Fruit fly (Drosophila melanogaster): ENCODE results near the gene B-H2.

Gene B-H2

DNA sequence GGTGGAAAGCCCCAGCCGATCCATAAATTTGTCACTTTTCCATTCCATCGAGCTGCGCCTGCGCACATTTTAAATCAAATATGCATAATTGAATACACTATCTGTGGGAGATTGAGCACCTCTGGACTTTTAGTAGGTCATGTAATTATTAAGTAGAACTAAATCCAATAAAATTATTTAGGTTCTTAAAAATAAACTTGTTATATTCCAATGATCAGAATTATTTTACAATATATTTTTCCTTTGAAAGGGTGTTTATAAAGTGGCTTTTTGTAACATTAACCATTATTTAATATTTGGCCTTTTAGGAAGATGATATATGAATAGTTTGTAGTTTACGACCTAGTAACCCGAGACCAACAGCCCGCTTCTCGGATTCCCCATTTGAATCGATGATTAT lies 19.7 kb downstream of the B-H2 start (continued):
- peak; percentile 18 for TF ChIP-seq dmrt11E (tag; optimal IDR thresholded peaks at IDR 0.05)
- no peak for TF ChIP-seq CG1647 (GFP tag; optimal IDR thresholded peaks at IDR 0.05)
- TF ChIP-seq Deaf1 (tag; optimal IDR thresholded peaks at IDR 0.05): no peak
- no peak for TF ChIP-seq CG3838 (GFP tag; optimal IDR thresholded peaks at IDR 0.05)
- no peak for TF ChIP-seq CG18764 (GFP tag; optimal IDR thresholded peaks at IDR 0.05)
- no peak for TF ChIP-seq PHDP (tag; optimal IDR thresholded peaks at IDR 0.05)
- TF ChIP-seq CG17361 (GFP tag; IDR thresholded peaks at IDR 0.05): peak; percentile 31; the same call in 1 of the 3 replicates
- peak; percentile 16 for TF ChIP-seq CG7839 (tag; optimal IDR thresholded peaks at IDR 0.05)
- TF ChIP-seq z (GFP tag; IDR thresholded peaks at IDR 0.05): no peak
- TF ChIP-seq sens (GFP tag): peak; percentile 70
- TF ChIP-seq CoRest (tag; optimal IDR thresholded peaks at IDR 0.05): peak; percentile 26
- TF ChIP-seq Pdp1 (GFP tag; optimal IDR thresholded peaks at IDR 0.05): no peak
- no peak for TF ChIP-seq CG34422 (GFP tag; IDR thresholded peaks at IDR 0.05)
- TF ChIP-seq Bteb2 (GFP tag; optimal IDR thresholded peaks at IDR 0.05): no peak
- TF ChIP-seq Sry-δ (GFP tag; optimal IDR thresholded peaks at IDR 0.05): no peak
- no peak for TF ChIP-seq Spps (tag; optimal IDR thresholded peaks at IDR 0.05)
- peak; percentile 80 for TF ChIP-seq D19A (tag; optimal IDR thresholded peaks at IDR 0.05)
- peak in 1 of 2 experiments; percentile 1 for TF ChIP-seq Eip74EF (GFP tag; optimal IDR thresholded peaks at IDR 0.05)
- TF ChIP-seq CG2120 (GFP tag; optimal IDR thresholded peaks at IDR 0.05): no peak
- no peak for TF ChIP-seq corto (GFP tag; optimal IDR thresholded peaks at IDR 0.05)
- TF ChIP-seq CG8924 (tag; optimal IDR thresholded peaks at IDR 0.05): peak; percentile 3
- no peak for TF ChIP-seq sd (tag; optimal IDR thresholded peaks at IDR 0.05)
- peak; percentile 41 for TF ChIP-seq ttk (GFP tag; IDR thresholded peaks at IDR 0.05)
- TF ChIP-seq Hr51 (GFP tag; optimal IDR thresholded peaks at IDR 0.05): peak in 1 of 2 experiments; percentile 28
- TF ChIP-seq cad (GFP tag; optimal IDR thresholded peaks at IDR 0.05): no peak
- peak; percentile 30 for TF ChIP-seq unpg (GFP tag; optimal IDR thresholded peaks at IDR 0.05)
- TF ChIP-seq row (GFP tag; IDR thresholded peaks at IDR 0.05): peak; percentile 30; the same call in 1 of the 3 replicates
- no peak for TF ChIP-seq hth (optimal IDR thresholded peaks at IDR 0.05)
- TF ChIP-seq CG6254 (GFP tag; optimal IDR thresholded peaks at IDR 0.05): no peak
- no peak for TF ChIP-seq CG7271 (tag; optimal IDR thresholded peaks at IDR 0.05)
- TF ChIP-seq fu2 (GFP tag; optimal IDR thresholded peaks at IDR 0.05): no peak
- no peak for TF ChIP-seq CG17568 (GFP tag; optimal IDR thresholded peaks at IDR 0.05)
- no peak for TF ChIP-seq ind (GFP tag; optimal IDR thresholded peaks at IDR 0.05)
- TF ChIP-seq CG9437 (GFP tag; optimal IDR thresholded peaks at IDR 0.05): no peak
- no peak for TF ChIP-seq CG4424 (GFP tag; optimal IDR thresholded peaks at IDR 0.05)
- no peak for TF ChIP-seq HLHmδ (GFP tag; optimal IDR thresholded peaks at IDR 0.05)
- no peak for TF ChIP-seq MTF-1 (GFP tag; optimal IDR thresholded peaks at IDR 0.05; ENCODE audit: borderline replicate concordance)
- no peak for TF ChIP-seq CG1233 (GFP tag; optimal IDR thresholded peaks at IDR 0.05)
- no peak for TF ChIP-seq toy (GFP tag; IDR thresholded peaks at IDR 0.05)
- no peak for TF ChIP-seq CG13894 (tag; optimal IDR thresholded peaks at IDR 0.05)
- peak; percentile 38 for TF ChIP-seq CG10979 (tag; optimal IDR thresholded peaks at IDR 0.05)
- TF ChIP-seq Gsc (GFP tag; IDR thresholded peaks at IDR 0.05): no peak
- TF ChIP-seq Atf3 (GFP tag; optimal IDR thresholded peaks at IDR 0.05): no peak
- no peak for TF ChIP-seq eyg (GFP tag; optimal IDR thresholded peaks at IDR 0.05)
- peak; percentile 17 for TF ChIP-seq CG2678 (tag; optimal IDR thresholded peaks at IDR 0.05)
- TF ChIP-seq CG2712 (tag; optimal IDR thresholded peaks at IDR 0.05): peak; percentile 35
- TF ChIP-seq Fer3 (tag; optimal IDR thresholded peaks at IDR 0.05): no peak
- no peak for TF ChIP-seq CG10565 (GFP tag; optimal IDR thresholded peaks at IDR 0.05)
- TF ChIP-seq MESR4 (GFP tag; optimal IDR thresholded peaks at IDR 0.05): no peak
- no peak for TF ChIP-seq dati (GFP tag; IDR thresholded peaks at IDR 0.05)
- no peak for TF ChIP-seq CG9727 (GFP tag; optimal IDR thresholded peaks at IDR 0.05)

Measured in whole organism, embryonic.